Worm (Caenorhabditis elegans) whole organism, L4 larva: ENCODE data around the gene F31A3.5.

Experiments used
- D1046.2 ChIP-seq: fragments of 200-800 bp; sonication (Bioruptor generic); IDR thresholded peaks from 2 replicates; pipeline ENCODE4 v1.3.6; 2022; ENCODE audit warnings: missing genetic modification characterization, missing compliant biosample characterization
- Y48G9A.11 ChIP-seq: fragments of 200-800 bp; sonication (Bioruptor generic); IDR thresholded peaks from 2 replicates; pipeline ENCODE4 v1.3.6; 2022; ENCODE audit warnings: missing genetic modification reagents, missing genetic modification characterization, missing compliant biosample characterization
- Y5F2A.4 ChIP-seq: fragments of 200-800 bp; sonication (Bioruptor generic); optimal IDR thresholded peaks from 2 replicates; lab custom pipeline; 2018; ENCODE audit warnings: mild to moderate bottlenecking, missing genetic modification characterization, missing compliant biosample characterization
- ZK337.2 ChIP-seq: fragments of 200-800 bp; sonication (Bioruptor generic); IDR thresholded peaks from 2 replicates; pipeline ENCODE4 v1.3.6; 2022; ENCODE audit warnings: missing genetic modification reagents, missing genetic modification characterization, missing compliant biosample characterization
- aly-2 ChIP-seq: sonication (generic microtip); optimal IDR thresholded peaks from 2 replicates; lab custom pipeline; 2018; ENCODE audit warnings: missing biosample characterization, missing genetic modification characterization
- ama-1 ChIP-seq: fragments of 150-350 bp; optimal IDR thresholded peaks from 2 replicates; lab custom pipeline; 2014; ENCODE audit warnings: inconsistent platforms, mixed read lengths
- attf-4 ChIP-seq: sonication (generic microtip); optimal IDR thresholded peaks from 3 replicates; lab custom pipeline; 2017; ENCODE audit warnings: missing biosample characterization, missing genetic modification characterization
- ceh-20 ChIP-seq: fragments of 200-800 bp; sonication (Bioruptor generic); IDR thresholded peaks from 2 replicates; pipeline ENCODE4 v1.3.6; 2022; ENCODE audit warnings: missing genetic modification reagents, missing genetic modification characterization, missing compliant biosample characterization
- ceh-32 ChIP-seq: sonication (generic microtip); optimal IDR thresholded peaks from 2 replicates; lab custom pipeline; 2016; ENCODE audit warnings: mild to moderate bottlenecking, missing genetic modification characterization, missing compliant biosample characterization; ENCODE audit not compliant: poor library complexity
- ceh-62 ChIP-seq: sonication (generic microtip); optimal IDR thresholded peaks from 2 replicates; lab custom pipeline; 2017; ENCODE audit warnings: missing biosample characterization, missing genetic modification characterization
- ces-1 ChIP-seq: fragments of 150-350 bp; sonication (generic microtip); optimal IDR thresholded peaks from 4 replicates; lab custom pipeline; 2014; ENCODE audit warnings: missing biosample characterization, missing genetic modification reagents, missing genetic modification characterization
- cey-2 ChIP-seq: sonication (generic microtip); optimal IDR thresholded peaks from 3 replicates; lab custom pipeline; 2017; ENCODE audit warnings: missing genetic modification characterization, mild to moderate bottlenecking, missing compliant biosample characterization, antibody characterized with exemption, borderline replicate concordance; ENCODE audit not compliant: insufficient read depth
- ctbp-1 ChIP-seq: fragments of 200-800 bp; sonication (Bioruptor generic); IDR thresholded peaks from 2 replicates; pipeline ENCODE4 v1.3.6; 2022; ENCODE audit warnings: missing genetic modification reagents, missing genetic modification characterization, missing compliant biosample characterization
- daf-8 ChIP-seq: fragments of 200-800 bp; sonication (Bioruptor generic); IDR thresholded peaks from 2 replicates; pipeline ENCODE4 v1.3.6; 2022; ENCODE audit warnings: missing genetic modification characterization, missing compliant biosample characterization
- dmd-9 ChIP-seq: fragments of 200-800 bp; sonication (Bioruptor generic); IDR thresholded peaks from 2 replicates; pipeline ENCODE4 v1.3.6; 2022; ENCODE audit warnings: missing genetic modification reagents, missing genetic modification characterization, missing compliant biosample characterization
- fkh-10 ChIP-seq: fragments of 150-350 bp; optimal IDR thresholded peaks from 2 replicates; lab custom pipeline; 2014; ENCODE audit warnings: missing biosample characterization, missing genetic modification reagents, missing genetic modification characterization
- gei-8 ChIP-seq: fragments of 200-800 bp; sonication (Bioruptor generic); optimal IDR thresholded peaks from 2 replicates; lab custom pipeline; 2018; ENCODE audit warnings: mild to moderate bottlenecking, missing genetic modification characterization, missing compliant biosample characterization
- hmg-1.1 ChIP-seq: fragments of 200-800 bp; sonication (Bioruptor generic); IDR thresholded peaks from 2 replicates; pipeline ENCODE4 v1.3.6; 2022; ENCODE audit warnings: missing genetic modification reagents, missing genetic modification characterization, missing compliant biosample characterization
- lin-13 ChIP-seq: fragments of 150-350 bp; optimal IDR thresholded peaks from 2 replicates; lab custom pipeline; 2014; ENCODE audit warnings: missing biosample characterization, missing genetic modification reagents, missing genetic modification characterization
- lin-39 ChIP-seq: fragments of 150-350 bp; optimal IDR thresholded peaks from 2 replicates; lab custom pipeline; 2014; ENCODE audit warnings: missing biosample characterization, missing genetic modification reagents, missing genetic modification characterization
- lsy-2 ChIP-seq, 2 experiments: fragments of 150-350 bp in 1 of 2; sonication (generic microtip) in 1 of 2; optimal IDR thresholded peaks; 2 replicates each; lab custom pipeline; 2014 to 2017; ENCODE audit warnings: missing biosample characterization in 2 of 2, missing genetic modification characterization in 2 of 2
- madf-5 ChIP-seq, 2 experiments: fragments of 200-800 bp; sonication (Bioruptor generic); IDR thresholded peaks; 2 replicates each; pipeline ENCODE4 v1.3.6; 2022; ENCODE audit warnings: missing compliant biosample characterization in 2 of 2, missing genetic modification characterization in 2 of 2
- madf-9 ChIP-seq: fragments of 200-800 bp; sonication (Bioruptor generic); conservative IDR thresholded peaks from 2 replicates; pipeline ENCODE4 v1.3.6; 2022; ENCODE audit warnings: missing genetic modification reagents, missing genetic modification characterization, missing compliant biosample characterization
- mdl-1 ChIP-seq, 2 experiments: fragments of 150-350 bp in 1 of 2; sonication (generic microtip) in 1 of 2; optimal IDR thresholded peaks; 2 replicates each; lab custom pipeline; 2014 to 2017; ENCODE audit warnings: missing biosample characterization in 2 of 2, missing genetic modification characterization in 2 of 2
- mep-1 ChIP-seq: fragments of 150-350 bp; sonication (generic microtip); optimal IDR thresholded peaks from 3 replicates; lab custom pipeline; 2014; ENCODE audit warnings: missing biosample characterization, missing genetic modification characterization
- mxl-3 ChIP-seq: fragments of 200-800 bp; sonication (Bioruptor generic); optimal IDR thresholded peaks from 2 replicates; lab custom pipeline; 2018; ENCODE audit warnings: mild to moderate bottlenecking, missing genetic modification characterization, missing compliant biosample characterization
- nhr-102 ChIP-seq: sonication (generic microtip); optimal IDR thresholded peaks from 2 replicates; lab custom pipeline; 2016; ENCODE audit warnings: mild to moderate bottlenecking, missing genetic modification characterization, moderate library complexity, missing compliant biosample characterization
- nhr-11 ChIP-seq: fragments of 150-350 bp; optimal IDR thresholded peaks from 2 replicates; lab custom pipeline; 2014; ENCODE audit warnings: missing biosample characterization, missing genetic modification characterization
- nhr-28 ChIP-seq: fragments of 150-350 bp; optimal IDR thresholded peaks from 2 replicates; lab custom pipeline; 2014; ENCODE audit warnings: missing biosample characterization, missing genetic modification characterization
- nhr-42 ChIP-seq: fragments of 200-800 bp; sonication (Bioruptor generic); IDR thresholded peaks from 2 replicates; pipeline ENCODE4 v1.3.6; 2022; ENCODE audit warnings: missing genetic modification characterization, missing compliant biosample characterization
- nhr-48 ChIP-seq: sonication (generic microtip); optimal IDR thresholded peaks from 2 replicates; lab custom pipeline; 2016; ENCODE audit warnings: mild to moderate bottlenecking, missing genetic modification characterization, missing compliant biosample characterization
- pha-4 ChIP-seq, 2 experiments: fragments of 150-350 bp in 1 of 2; fragments of 200-800 bp in 1 of 2; sonication (Bioruptor generic) in 1 of 2; IDR thresholded peaks in 1 of 2; optimal IDR thresholded peaks in 1 of 2; 2 replicates each; pipeline versions ENCODE4 v1.3.6 to Lab custom; 2014 to 2022; ENCODE audit warnings: missing genetic modification characterization in 2 of 2, missing genetic modification reagents in 2 of 2, missing biosample characterization in 1 of 2, missing compliant biosample characterization in 1 of 2
- php-3 ChIP-seq: fragments of 200-800 bp; sonication (Bioruptor generic); IDR thresholded peaks from 2 replicates; pipeline ENCODE4 v1.3.6; 2022; ENCODE audit warnings: missing genetic modification reagents, missing genetic modification characterization, missing compliant biosample characterization
- rbr-2 ChIP-seq: sonication (generic microtip); optimal IDR thresholded peaks from 2 replicates; lab custom pipeline; 2016; ENCODE audit warnings: missing genotype, missing genetic modification characterization, missing compliant biosample characterization
- saeg-2 ChIP-seq: fragments of 200-800 bp; sonication (Bioruptor generic); IDR thresholded peaks from 2 replicates; pipeline ENCODE4 v1.3.6; 2022; ENCODE audit warnings: missing genetic modification reagents, missing genetic modification characterization, missing compliant biosample characterization
- sdz-12 ChIP-seq: fragments of 200-800 bp; sonication (Bioruptor generic); optimal IDR thresholded peaks from 2 replicates; lab custom pipeline; 2018; ENCODE audit warnings: mild to moderate bottlenecking, missing genetic modification characterization, missing compliant biosample characterization
- skn-1 ChIP-seq: fragments of 150-350 bp; optimal IDR thresholded peaks from 2 replicates; lab custom pipeline; 2014; ENCODE audit warnings: missing biosample characterization, missing genetic modification characterization
- snpc-1.2 ChIP-seq: fragments of 200-800 bp; sonication (Bioruptor generic); IDR thresholded peaks from 2 replicates; pipeline ENCODE4 v1.3.6; 2022; ENCODE audit warnings: missing genetic modification reagents, missing genetic modification characterization, missing compliant biosample characterization
- snpc-4 ChIP-seq: fragments of 150-350 bp; optimal IDR thresholded peaks from 2 replicates; lab custom pipeline; 2014; ENCODE audit warnings: missing biosample characterization, missing genetic modification characterization
- spr-1 ChIP-seq: sonication (generic microtip); optimal IDR thresholded peaks from 2 replicates; lab custom pipeline; 2016; ENCODE audit warnings: mild to moderate bottlenecking, missing genetic modification characterization, missing compliant biosample characterization
- spr-3 ChIP-seq: fragments of 200-800 bp; sonication (Bioruptor generic); optimal IDR thresholded peaks from 2 replicates; lab custom pipeline; 2018; ENCODE audit warnings: mild to moderate bottlenecking, missing genetic modification characterization, missing compliant biosample characterization
- tag-97 ChIP-seq: fragments of 200-800 bp; sonication (Bioruptor generic); IDR thresholded peaks from 2 replicates; pipeline ENCODE4 v1.3.6; 2022; ENCODE audit warnings: missing genetic modification characterization, missing compliant biosample characterization
- tra-1 ChIP-seq: fragments of 200-800 bp; sonication (Bioruptor generic); IDR thresholded peaks from 2 replicates; pipeline ENCODE4 v1.3.6; 2022; ENCODE audit warnings: missing genetic modification reagents, missing genetic modification characterization, missing compliant biosample characterization
- unc-62 ChIP-seq, 3 experiments: fragments of 150-350 bp in 1 of 3; sonication (generic microtip); optimal IDR thresholded peaks in 2 of 3; peaks in 1 of 3; 1 replicate in 1 of 3; 2 replicates in 2 of 3; lab custom pipeline; 2014 to 2017; ENCODE audit warnings: missing biosample characterization in 3 of 3, missing genetic modification characterization in 3 of 3, missing genetic modification reagents in 3 of 3, missing genotype in 1 of 3
- zfp-3 ChIP-seq: fragments of 200-800 bp; sonication (Bioruptor generic); conservative IDR thresholded peaks from 2 replicates; pipeline ENCODE4 v1.3.6; 2022; ENCODE audit warnings: missing genetic modification reagents, missing genetic modification characterization, missing compliant biosample characterization
- ztf-11 ChIP-seq: fragments of 150-350 bp; optimal IDR thresholded peaks from 2 replicates; lab custom pipeline; 2014; ENCODE audit warnings: missing biosample characterization, missing genetic modification characterization

The F31A3.5 gene

ce11 chrX:17611180-17611579, 47.8 kb upstream of the F31A3.5 start (continued):
- TF ChIP-seq lin-39 (tag; lab: Kevin White, UChicago) = no peak
- TF ChIP-seq unc-62 (GFP tag; optimal IDR thresholded peaks at IDR 0.05 in 1 of 2; lab: Kevin White, UChicago) = no peak
- no peak for TF ChIP-seq unc-62 (tag; optimal IDR thresholded peaks at IDR 0.05; lab: Kevin White, UChicago)
- TF ChIP-seq rbr-2 (tag; lab: Kevin White, UChicago) = no peak
- no peak for TF ChIP-seq Y5F2A.4 (GFP tag; lab: Kevin White, UChicago)
- TF ChIP-seq snpc-1.2 (GFP tag; lab: Robert Waterston, UW) = no peak; the same call in 1 of the 2 replicates
- TF ChIP-seq nhr-28 (tag; lab: Kevin White, UChicago) = no peak
- no peak for TF ChIP-seq ztf-11 (tag; lab: Kevin White, UChicago)
- TF ChIP-seq nhr-48 (tag; lab: Kevin White, UChicago) = no peak
- TF ChIP-seq lin-13 (GFP tag; lab: Kevin White, UChicago) = peak; percentile 44
- TF ChIP-seq cey-2 (tag; lab: Kevin White, UChicago) = no peak
- TF ChIP-seq tag-97 = no peak
- 0 out of 4 replicates have a peak, but pooled peaks of 1 of the 2 experiments have one; percentile 58 for TF ChIP-seq madf-5 (GFP tag; IDR thresholded peaks at IDR 0.05; lab: Robert Waterston, UW)
- TF ChIP-seq saeg-2 (GFP tag; lab: Robert Waterston, UW) = 0 out of 2 replicates have a peak, but pooled peaks have one; percentile 20
- TF ChIP-seq sdz-12 (GFP tag; lab: Kevin White, UChicago) = no peak
- TF ChIP-seq ces-1 (GFP tag; lab: Kevin White, UChicago) = no peak
- peak; percentile 72; the same call in 1 of the 2 replicates for TF ChIP-seq Y48G9A.11 (GFP tag; lab: Robert Waterston, UW)
- TF ChIP-seq tra-1 = 0 out of 2 replicates have a peak, but pooled peaks have one; percentile 54

- TF ChIP-seq snpc-4 (no peak), D1046.2 (GFP tag; lab: Robert Waterston, UW) (no peak), dmd-9 (GFP tag; lab: Robert Waterston, UW) (no peak), ZK337.2 (no peak), spr-3 (no peak), saeg-2 (GFP tag; lab: Robert Waterston, UW) (no peak), nhr-102 (tag; lab: Kevin White, UChicago) (no peak), ztf-11 (tag; lab: Kevin White, UChicago) (no peak), zfp-3 (GFP tag; lab: Robert Waterston, UW) (no peak), mep-1 (tag; lab: Kevin White, UChicago) (peak; percentile 74), gei-8 (no peak), madf-5 (GFP tag; IDR thresholded peaks at IDR 0.05; lab: Robert Waterston, UW) (no peak), sdz-12 (GFP tag; lab: Kevin White, UChicago) (no peak), fkh-10 (GFP tag; lab: Kevin White, UChicago) (peak; percentile 37), ceh-62 (no peak), madf-9 (GFP tag; lab: Robert Waterston, UW) (no peak), spr-1 (tag; lab: Kevin White, UChicago) (no peak), hmg-1.1 (peak; percentile 68), rbr-2 (tag; lab: Kevin White, UChicago) (peak; percentile 77), ceh-32 (tag; lab: Kevin White, UChicago) (no peak), aly-2 (tag; lab: Kevin White, UChicago) (no peak), mdl-1 (tag; optimal IDR thresholded peaks at IDR 0.05; lab: Kevin White, UChicago) (peak in 1 of 2 experiments; percentile 49), pha-4 (GFP tag; IDR thresholded peaks at IDR 0.05; lab: Robert Waterston, UW) (no peak), pha-4 (tag; optimal IDR thresholded peaks at IDR 0.05; lab: Kevin White, UChicago) (no peak), ama-1 (lab: Kevin White, UChicago) (no peak), skn-1 (tag; lab: Kevin White, UChicago) (no peak), nhr-11 (tag; lab: Kevin White, UChicago) (peak; percentile 38), mxl-3 (GFP tag; lab: Kevin White, UChicago) (no peak), lsy-2 (tag; optimal IDR thresholded peaks at IDR 0.05; lab: Kevin White, UChicago) (peak in 1 of 2 experiments; percentile 74), nhr-48 (tag; lab: Kevin White, UChicago) (peak; percentile 24), nhr-42 (GFP tag; lab: Robert Waterston, UW) (no peak), attf-4 (tag; lab: Kevin White, UChicago) (no peak), ctbp-1 (GFP tag; lab: Robert Waterston, UW) (peak; percentile 36; the same call in 1 of the 2 replicates), ceh-20 (peak; percentile 26; the same call in 1 of the 2 replicates), Y48G9A.11 (GFP tag; lab: Robert Waterston, UW) (no peak), php-3 (no peak), daf-8 (GFP tag; lab: Robert Waterston, UW) (no peak)
Observed at ce11 chrX:17610406-17610981, 47.1 kb upstream of the F31A3.5 start.
